Worm (Caenorhabditis elegans) whole organism, mixed stage, embryonic: ENCODE results near the gene mboa-7.

Source experiments
- M03D4.4 ChIP-seq: sonication (generic microtip); optimal IDR thresholded peaks from 2 replicates; lab custom pipeline; 2017; ENCODE audit warnings: mild to moderate bottlenecking, missing genetic modification characterization, missing compliant biosample characterization
- bed-3 ChIP-seq: fragments of 200-800 bp; sonication (Bioruptor generic); optimal IDR thresholded peaks from 3 replicates; lab custom pipeline; 2018; ENCODE audit warnings: mild to moderate bottlenecking, missing genetic modification characterization, moderate library complexity, missing compliant biosample characterization
- ceh-39 ChIP-seq: fragments of 150-350 bp; optimal IDR thresholded peaks from 2 replicates; lab custom pipeline; 2014; ENCODE audit warnings: missing biosample characterization, missing genetic modification characterization
- ceh-43 ChIP-seq: fragments of 200-800 bp; sonication (Bioruptor generic); optimal IDR thresholded peaks from 2 replicates; lab custom pipeline; 2018; ENCODE audit warnings: mild to moderate bottlenecking, missing genetic modification characterization, moderate library complexity, missing compliant biosample characterization
- ces-1 ChIP-seq: fragments of 150-350 bp; optimal IDR thresholded peaks from 2 replicates; lab custom pipeline; 2014; ENCODE audit warnings: missing biosample characterization, missing genetic modification reagents, missing genetic modification characterization
- cnd-1 ChIP-seq: fragments of 200-800 bp; sonication (Bioruptor generic); optimal IDR thresholded peaks from 2 replicates; lab custom pipeline; 2018; ENCODE audit warnings: mild to moderate bottlenecking, missing genetic modification characterization, missing compliant biosample characterization
- drap-1 ChIP-seq: fragments of 200-800 bp; sonication (Bioruptor generic); optimal IDR thresholded peaks from 3 replicates; lab custom pipeline; 2018; ENCODE audit warnings: mild to moderate bottlenecking, missing genetic modification characterization, missing compliant biosample characterization
- elt-1 ChIP-seq: sonication (generic microtip); optimal IDR thresholded peaks from 2 replicates; lab custom pipeline; 2017; ENCODE audit warnings: missing genetic modification characterization, mild to moderate bottlenecking, missing compliant biosample characterization, antibody characterized with exemption, moderate library complexity, borderline replicate concordance; ENCODE audit not compliant: insufficient read depth
- elt-3 ChIP-seq: fragments of 150-350 bp; optimal IDR thresholded peaks from 2 replicates; lab custom pipeline; 2014; ENCODE audit warnings: missing biosample characterization, missing genetic modification characterization
- flh-1 ChIP-seq: fragments of 200-800 bp; sonication (Bioruptor generic); optimal IDR thresholded peaks from 2 replicates; lab custom pipeline; 2018; ENCODE audit warnings: mild to moderate bottlenecking, missing genetic modification characterization, moderate library complexity, missing compliant biosample characterization
- ham-2 ChIP-seq: fragments of 200-800 bp; sonication (Bioruptor generic); optimal IDR thresholded peaks from 2 replicates; lab custom pipeline; 2018; ENCODE audit warnings: mild to moderate bottlenecking, missing genetic modification characterization, missing compliant biosample characterization
- hlh-1 ChIP-seq: fragments of 150-350 bp; optimal IDR thresholded peaks from 2 replicates; lab custom pipeline; 2014; ENCODE audit warnings: missing biosample characterization, missing genetic modification reagents, missing genetic modification characterization
- lin-13 ChIP-seq: fragments of 150-350 bp; optimal IDR thresholded peaks from 2 replicates; lab custom pipeline; 2014; ENCODE audit warnings: missing biosample characterization, missing genetic modification characterization
- lsy-2 ChIP-seq: fragments of 150-350 bp; optimal IDR thresholded peaks from 2 replicates; lab custom pipeline; 2014; ENCODE audit warnings: missing biosample characterization, missing genetic modification characterization
- mab-5 ChIP-seq: fragments of 150-350 bp; optimal IDR thresholded peaks from 2 replicates; lab custom pipeline; 2014; ENCODE audit warnings: missing biosample characterization, missing genetic modification characterization
- mls-2 ChIP-seq: sonication (generic microtip); optimal IDR thresholded peaks from 2 replicates; lab custom pipeline; 2016; ENCODE audit warnings: mild to moderate bottlenecking, missing genetic modification characterization, moderate library complexity, missing compliant biosample characterization
- nhr-12 ChIP-seq: fragments of 150-350 bp; optimal IDR thresholded peaks from 2 replicates; lab custom pipeline; 2014; ENCODE audit warnings: missing biosample characterization, missing genetic modification characterization
- nhr-2 ChIP-seq: fragments of 150-350 bp; optimal IDR thresholded peaks from 2 replicates; lab custom pipeline; 2014; ENCODE audit warnings: missing biosample characterization, missing genetic modification characterization
- nhr-237 ChIP-seq: fragments of 150-350 bp; optimal IDR thresholded peaks from 2 replicates; lab custom pipeline; 2014; ENCODE audit warnings: missing biosample characterization, missing genetic modification characterization
- nhr-28 ChIP-seq: fragments of 150-350 bp; optimal IDR thresholded peaks from 2 replicates; lab custom pipeline; 2014; ENCODE audit warnings: missing biosample characterization, missing genetic modification characterization
- nhr-76 ChIP-seq: sonication (generic microtip); optimal IDR thresholded peaks from 2 replicates; lab custom pipeline; 2017; ENCODE audit warnings: missing biosample characterization, missing genetic modification characterization
- pha-4 ChIP-seq: fragments of 150-350 bp; optimal IDR thresholded peaks from 2 replicates; lab custom pipeline; 2018; ENCODE audit warnings: missing biosample characterization, missing genetic modification reagents, missing genetic modification characterization
- sem-2 ChIP-seq: fragments of 200-800 bp; sonication (Bioruptor generic); optimal IDR thresholded peaks from 2 replicates; lab custom pipeline; 2018; ENCODE audit warnings: mild to moderate bottlenecking, missing genetic modification characterization, missing compliant biosample characterization
- sptf-1 ChIP-seq: sonication (generic microtip); optimal IDR thresholded peaks from 2 replicates; lab custom pipeline; 2017; ENCODE audit warnings: mild to moderate bottlenecking, missing genetic modification characterization, moderate library complexity, missing compliant biosample characterization
- unc-120 ChIP-seq: sonication (generic microtip); optimal IDR thresholded peaks from 2 replicates; lab custom pipeline; 2017; ENCODE audit warnings: missing genetic modification characterization, missing compliant biosample characterization; ENCODE audit not compliant: poor library complexity, severe bottlenecking
- unc-39 ChIP-seq: fragments of 150-350 bp; optimal IDR thresholded peaks from 2 replicates; lab custom pipeline; 2014; ENCODE audit warnings: missing biosample characterization, missing genetic modification characterization
- zip-8 ChIP-seq: fragments of 150-350 bp; optimal IDR thresholded peaks from 2 replicates; lab custom pipeline; 2014; ENCODE audit warnings: missing biosample characterization, missing genetic modification characterization
- ztf-11 ChIP-seq: fragments of 150-350 bp; optimal IDR thresholded peaks from 2 replicates; lab custom pipeline; 2014; ENCODE audit warnings: missing biosample characterization, missing genetic modification characterization

Gene mboa-7

ce11 chrX:10553048-10553447 lies 28.7 kb upstream of the mboa-7 start:
- TF ChIP-seq drap-1: no peak
- peak; percentile 6 for TF ChIP-seq ces-1 (GFP tag; lab: Kevin White, UChicago)

DNA sequence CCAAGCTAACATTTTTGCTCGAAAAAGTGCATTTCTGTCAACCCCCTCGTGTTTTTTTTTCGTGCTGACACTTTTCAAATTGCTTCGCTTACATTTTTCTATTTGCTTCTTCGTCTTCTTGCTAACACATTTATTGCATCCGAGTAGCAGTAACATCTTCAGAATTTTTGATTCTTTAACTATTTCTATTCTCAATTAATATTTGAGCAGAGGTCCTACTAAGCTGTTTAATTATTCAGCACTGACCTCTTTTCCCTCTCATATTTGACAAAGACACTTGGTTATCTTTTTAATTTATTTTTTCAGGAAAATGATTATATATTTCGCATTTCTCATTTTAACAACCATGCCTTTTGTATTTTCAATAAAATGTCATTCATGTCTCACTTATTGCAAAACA lies 21.4 kb upstream of the mboa-7 start, which contains the start of gene F59F5.5:
Gene F59F5.5 (plus strand): TSS at position 301 of the 400 bp plus-strand sequence.
- no peak for TF ChIP-seq zip-8 (tag; lab: Kevin White, UChicago)
- TF ChIP-seq, all 35 proteins: peak for 0

DNA sequence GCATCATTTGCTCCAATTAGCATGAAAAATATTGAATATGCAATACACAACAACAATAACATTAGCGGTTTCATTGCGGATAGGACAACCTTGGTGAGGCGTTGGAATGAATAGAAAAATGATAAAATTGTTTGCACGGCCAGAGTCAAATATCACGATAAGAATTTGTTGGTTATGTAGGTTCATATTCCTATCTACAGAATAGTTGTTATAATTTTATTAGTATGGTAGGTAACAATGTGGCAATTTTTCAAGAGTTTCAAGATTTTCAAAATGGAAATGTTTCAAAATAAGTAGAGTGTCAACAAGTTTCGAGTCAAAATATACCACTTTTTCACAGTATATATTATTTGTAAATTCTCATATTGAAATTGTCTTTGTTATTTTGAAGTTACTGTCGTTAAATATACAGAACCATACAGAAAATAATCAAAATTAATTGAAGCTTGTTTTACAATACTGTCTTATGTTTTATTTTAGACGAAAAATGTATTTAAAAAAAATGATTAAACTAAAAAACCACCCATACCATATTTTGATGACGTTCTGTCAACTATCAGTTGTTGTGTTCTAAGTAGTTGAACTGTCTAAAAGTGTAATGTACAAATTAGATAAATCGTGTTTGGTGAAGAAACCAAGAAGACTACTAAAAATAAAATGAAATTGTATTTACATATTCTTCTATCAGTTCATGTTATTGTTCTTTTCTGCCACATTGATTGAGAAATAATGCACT lies 18.1 kb upstream of the mboa-7 start, which contains the start of the genes F59F5.3 and F59F5.4:
Gene F59F5.3 (minus strand): TSS at position 101 of the 736 bp plus-strand sequence.
Gene F59F5.4 (plus strand): TSS at position 686 of the 736 bp plus-strand sequence.
- TF ChIP-seq mls-2 (tag; lab: Kevin White, UChicago): no peak
- no peak for TF ChIP-seq nhr-28 (tag; lab: Kevin White, UChicago)
- TF ChIP-seq sptf-1 (tag; lab: Kevin White, UChicago): no peak
- no peak for TF ChIP-seq lsy-2 (tag; lab: Kevin White, UChicago)
- TF ChIP-seq elt-3 (tag; lab: Kevin White, UChicago): no peak
- no peak for TF ChIP-seq nhr-76 (tag; lab: Kevin White, UChicago)
- no peak for TF ChIP-seq pha-4
- no peak for TF ChIP-seq unc-39 (tag; lab: Kevin White, UChicago)
- TF ChIP-seq elt-1: no peak

DNA sequence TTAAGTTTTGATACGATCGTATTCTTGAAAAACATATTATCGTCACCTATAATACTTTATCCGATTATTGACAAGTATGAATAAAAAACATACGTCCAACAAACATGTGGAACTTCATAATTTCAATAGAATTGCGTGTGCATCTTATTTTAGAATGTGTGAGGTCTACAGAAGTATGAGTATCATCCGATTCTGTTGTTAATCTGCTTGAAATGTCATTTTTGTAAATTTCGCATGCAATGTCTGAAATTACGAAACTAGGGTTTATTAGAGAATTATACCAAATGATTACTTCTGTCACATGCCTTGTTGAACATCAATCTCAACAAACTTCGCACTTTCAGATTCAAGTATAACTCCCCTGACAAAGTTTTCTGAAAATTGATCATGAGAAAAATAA lies 17.4 kb upstream of the mboa-7 start:
- no peak for TF ChIP-seq ham-2
- no peak for TF ChIP-seq mls-2 (tag; lab: Kevin White, UChicago)

DNA sequence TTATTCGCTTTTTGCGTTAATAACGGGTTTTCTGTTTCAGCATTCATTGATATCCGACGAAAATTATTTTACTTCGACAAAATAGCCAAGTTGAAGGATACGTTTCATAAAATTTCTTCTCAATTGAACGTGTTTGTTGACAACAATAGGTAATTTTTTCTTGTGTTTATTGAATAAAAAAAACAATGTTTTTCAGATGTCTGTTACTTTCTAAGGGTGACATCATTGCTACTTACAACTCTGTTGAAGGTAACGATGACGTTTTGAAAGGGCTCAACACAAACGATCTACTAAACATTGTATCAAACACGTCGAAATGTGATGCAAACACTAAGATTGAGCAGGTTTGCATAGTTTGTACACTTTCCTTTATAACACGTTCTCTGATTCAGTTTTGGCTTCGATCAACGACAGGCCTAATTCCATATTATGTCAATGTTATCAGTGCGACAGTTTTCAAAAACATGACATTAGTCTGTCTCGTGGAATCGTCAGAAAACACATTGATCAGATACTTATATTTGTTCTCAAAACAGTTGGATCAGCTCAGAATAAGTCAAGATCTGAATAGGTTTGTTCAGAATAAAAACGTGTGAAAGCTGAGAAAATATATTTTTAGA lies 10.4 kb upstream of the mboa-7 start:
- no peak for TF ChIP-seq mls-2 (tag; lab: Kevin White, UChicago)
- TF ChIP-seq drap-1: no peak
- no peak for TF ChIP-seq lsy-2 (tag; lab: Kevin White, UChicago)
- no peak for TF ChIP-seq hlh-1 (tag; lab: Kevin White, UChicago)
- no peak for TF ChIP-seq bed-3 (GFP tag; lab: Kevin White, UChicago)
- no peak for TF ChIP-seq ceh-39 (tag; lab: Kevin White, UChicago)
- no peak for TF ChIP-seq zip-8 (tag; lab: Kevin White, UChicago)
- TF ChIP-seq M03D4.4 (tag; lab: Kevin White, UChicago): no peak
- TF ChIP-seq unc-39 (tag; lab: Kevin White, UChicago): no peak
- no peak for TF ChIP-seq mab-5
- TF ChIP-seq nhr-2 (tag; lab: Kevin White, UChicago): no peak
- TF ChIP-seq flh-1 (GFP tag; lab: Kevin White, UChicago): no peak
- TF ChIP-seq cnd-1 (tag; lab: Kevin White, UChicago): no peak
- no peak for TF ChIP-seq nhr-12
- no peak for TF ChIP-seq sptf-1 (tag; lab: Kevin White, UChicago)

DNA sequence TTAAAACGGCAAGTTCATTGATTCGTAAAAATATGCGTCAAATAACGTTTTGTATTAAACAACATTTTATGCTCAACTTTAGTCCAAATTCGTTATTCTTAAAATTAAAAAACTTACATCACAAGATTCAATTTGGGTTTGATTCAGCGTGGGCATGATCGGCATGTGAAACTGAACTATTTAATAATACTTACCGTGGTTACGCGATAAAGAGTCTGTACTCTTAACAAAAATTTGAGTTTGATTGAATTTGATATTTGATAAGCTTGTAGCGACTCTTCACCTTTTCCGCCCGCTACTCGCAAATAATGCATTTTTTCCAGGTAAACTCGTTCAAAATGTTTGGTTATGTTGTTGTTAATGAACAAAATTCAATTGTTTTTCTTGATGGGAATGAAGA lies 9.1 kb upstream of the mboa-7 start, which contains the start of gene glo-3:
Gene glo-3 (plus strand): TSS at position 253 of the 400 bp plus-strand sequence.
- TF ChIP-seq nhr-237 (tag; lab: Kevin White, UChicago) (no peak), ztf-11 (no peak), ces-1 (GFP tag; lab: Kevin White, UChicago) (no peak), ceh-43 (GFP tag; lab: Kevin White, UChicago) (no peak), sem-2 (no peak), mls-2 (tag; lab: Kevin White, UChicago) (no peak), M03D4.4 (tag; lab: Kevin White, UChicago) (no peak), ham-2 (no peak), mab-5 (no peak), lin-13 (tag; lab: Kevin White, UChicago) (no peak), pha-4 (no peak), nhr-76 (tag; lab: Kevin White, UChicago) (no peak), unc-39 (tag; lab: Kevin White, UChicago) (no peak), nhr-12 (no peak), unc-120 (tag; lab: Kevin White, UChicago) (no peak)
